Worm (Caenorhabditis elegans) whole organism, mixed stage, embryonic: ENCODE data around the gene Y62E10A.13.
"Not testable (repeated sequence)": the region's sequence is repeated elsewhere in the genome, so short reads cannot be mapped to it uniquely, and the experiment has no call there.

ENCODE experiments used
- lsy-2 ChIP-seq: fragments of 150-350 bp; optimal IDR thresholded peaks from 2 replicates; lab custom pipeline; 2014; ENCODE audit warnings: missing biosample characterization, missing genetic modification characterization
- nhr-237 ChIP-seq: fragments of 150-350 bp; optimal IDR thresholded peaks from 2 replicates; lab custom pipeline; 2014; ENCODE audit warnings: missing biosample characterization, missing genetic modification characterization
- sptf-1 ChIP-seq: sonication (generic microtip); optimal IDR thresholded peaks from 2 replicates; lab custom pipeline; 2017; ENCODE audit warnings: mild to moderate bottlenecking, missing genetic modification characterization, moderate library complexity, missing compliant biosample characterization
- unc-62 ChIP-seq: fragments of 150-350 bp; optimal IDR thresholded peaks from 2 replicates; lab custom pipeline; 2014; ENCODE audit warnings: missing biosample characterization, missing genetic modification reagents, missing genetic modification characterization

ce11 chrIV:13441715-13442114 is 42.9 kb upstream of the Y62E10A.13 start:
- not testable (repeated sequence) for TF ChIP-seq sptf-1 (tag; lab: Kevin White, UChicago); lsy-2 (tag; lab: Kevin White, UChicago); unc-62 (GFP tag; lab: Kevin White, UChicago); nhr-237 (tag; lab: Kevin White, UChicago)
